Worm (Caenorhabditis elegans): ENCODE data around the gene sre-16.

DNA sequence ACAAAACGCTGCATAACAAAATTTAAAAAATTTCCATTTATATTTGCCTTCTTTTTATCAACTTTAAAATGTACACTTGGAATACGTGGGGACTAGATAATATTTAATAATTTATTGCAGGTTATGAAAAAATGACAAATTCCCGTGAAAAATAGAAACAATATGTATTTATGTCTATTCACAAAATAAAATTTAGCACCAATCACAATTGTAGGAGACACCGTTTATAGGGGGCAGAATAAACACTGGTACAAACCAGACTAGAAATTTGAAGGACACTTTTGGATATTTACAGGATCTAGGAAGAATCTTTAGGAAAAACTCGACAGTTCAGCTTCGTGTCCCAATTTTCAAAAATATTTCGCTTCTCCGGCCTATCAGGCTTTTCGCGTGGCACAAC, 34.5 kb upstream of the sre-16 start, which contains the start of gene C42C1.3:
- TF ChIP-seq sea-1 (GFP tag; conservative IDR thresholded peaks at IDR 0.05), result no peak
- no peak for TF ChIP-seq hmg-4 (GFP tag; optimal IDR thresholded peaks at IDR 0.05)
- no peak for TF ChIP-seq ama-1 (optimal IDR thresholded peaks at IDR 0.05)
- no peak for TF ChIP-seq tra-4 (tag; optimal IDR thresholded peaks at IDR 0.05)
- no peak for TF ChIP-seq flt-1 (GFP tag; IDR thresholded peaks at IDR 0.05)
- no peak for TF ChIP-seq aly-1 (tag; optimal IDR thresholded peaks at IDR 0.05)
